Worm (Caenorhabditis elegans) whole organism, young adult: Measurements from ENCODE around the gene Y75B8A.34.

Experiments
- F49E8.2 ChIP-seq: sonication (generic microtip); optimal IDR thresholded peaks from 3 replicates; lab custom pipeline; 2017; ENCODE audit warnings: missing genetic modification characterization, mild to moderate bottlenecking, missing compliant biosample characterization, antibody characterized with exemption, moderate library complexity; ENCODE audit not compliant: insufficient read depth
- Y53G8AR.9 ChIP-seq: fragments of 200-800 bp; sonication (Bioruptor generic); conservative IDR thresholded peaks from 2 replicates; pipeline ENCODE4 v1.3.6; 2022; ENCODE audit warnings: missing genetic modification reagents, missing genetic modification characterization, missing compliant biosample characterization
- athp-1 ChIP-seq: sonication (generic microtip); optimal IDR thresholded peaks from 2 replicates; lab custom pipeline; 2017; ENCODE audit warnings: mild to moderate bottlenecking, missing genetic modification characterization, missing compliant biosample characterization
- attf-5 ChIP-seq: fragments of 200-800 bp; sonication (Bioruptor generic); optimal IDR thresholded peaks from 2 replicates; lab custom pipeline; 2018; ENCODE audit warnings: mild to moderate bottlenecking, missing genetic modification characterization, missing compliant biosample characterization
- dpl-1 ChIP-seq: fragments of 150-350 bp; optimal IDR thresholded peaks from 2 replicates; lab custom pipeline; 2014; ENCODE audit warnings: missing biosample characterization, missing genetic modification reagents, missing genetic modification characterization
- hrde-1 ChIP-seq: sonication (generic microtip); optimal IDR thresholded peaks from 2 replicates; lab custom pipeline; 2016; ENCODE audit warnings: missing genetic modification characterization, mild to moderate bottlenecking, missing compliant biosample characterization, moderate library complexity, missing genotype, missing genetic modification reagents, borderline replicate concordance
- lsy-27 ChIP-seq: sonication (generic microtip); optimal IDR thresholded peaks from 2 replicates; lab custom pipeline; 2017; ENCODE audit warnings: missing genetic modification characterization, mild to moderate bottlenecking, missing compliant biosample characterization, antibody characterized with exemption, missing genotype, borderline replicate concordance; ENCODE audit not compliant: insufficient read depth
- madf-10 ChIP-seq: sonication (generic microtip); optimal IDR thresholded peaks from 2 replicates; lab custom pipeline; 2016; ENCODE audit warnings: mild to moderate bottlenecking, missing genetic modification characterization, missing compliant biosample characterization
- unc-62 ChIP-seq: fragments of 150-350 bp; optimal IDR thresholded peaks from 2 replicates; lab custom pipeline; 2014; ENCODE audit warnings: missing biosample characterization, missing genetic modification reagents, missing genetic modification characterization
- zim-3 ChIP-seq: sonication (generic microtip); optimal IDR thresholded peaks from 2 replicates; lab custom pipeline; 2017; ENCODE audit warnings: mild to moderate bottlenecking, missing genetic modification characterization, moderate library complexity, missing compliant biosample characterization
- ztf-28 ChIP-seq: fragments of 200-800 bp; sonication (Bioruptor generic); IDR thresholded peaks from 2 replicates; pipeline ENCODE4 v1.3.6; 2022; ENCODE audit warnings: missing genetic modification reagents, missing genetic modification characterization, missing compliant biosample characterization

DNA sequence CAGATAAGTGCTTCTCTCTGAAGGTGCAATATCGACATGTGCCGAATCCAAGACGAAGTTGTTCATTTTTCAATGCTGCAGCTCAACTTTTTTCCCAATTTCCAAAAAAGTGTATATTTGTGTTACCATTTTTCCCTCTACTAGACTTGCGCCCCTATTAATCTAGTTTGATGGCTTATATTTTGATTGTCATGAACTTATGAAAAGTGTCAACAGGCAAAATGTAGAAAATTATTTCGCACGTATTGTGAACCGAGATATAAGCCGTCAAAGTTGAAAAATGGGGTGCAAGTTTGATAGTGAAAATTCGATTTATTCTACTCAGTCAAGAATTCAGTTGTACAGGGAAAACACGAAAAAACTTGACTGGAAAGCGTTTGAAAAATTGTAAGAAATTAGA, 904 bp upstream of the Y75B8A.34 start, which contains the start of gene Y75B8A.32:
- TF ChIP-seq Y53G8AR.9, result no peak
- TF ChIP-seq hrde-1 (tag; lab: Kevin White, UChicago), result no peak
- no peak for TF ChIP-seq zim-3
- no peak for TF ChIP-seq dpl-1 (GFP tag; lab: Kevin White, UChicago)
- no peak for TF ChIP-seq ztf-28
- TF ChIP-seq madf-10 (tag; lab: Kevin White, UChicago), result no peak
- TF ChIP-seq F49E8.2 (tag; lab: Kevin White, UChicago), result no peak
- TF ChIP-seq unc-62, result no peak
- no peak for TF ChIP-seq lsy-27 (tag; lab: Kevin White, UChicago)
- TF ChIP-seq athp-1, result no peak
- TF ChIP-seq attf-5 (GFP tag; lab: Kevin White, UChicago), result no peak
